Fruit fly (Drosophila melanogaster): ENCODE results near the gene Pa1.

Gene Pa1

DNA sequence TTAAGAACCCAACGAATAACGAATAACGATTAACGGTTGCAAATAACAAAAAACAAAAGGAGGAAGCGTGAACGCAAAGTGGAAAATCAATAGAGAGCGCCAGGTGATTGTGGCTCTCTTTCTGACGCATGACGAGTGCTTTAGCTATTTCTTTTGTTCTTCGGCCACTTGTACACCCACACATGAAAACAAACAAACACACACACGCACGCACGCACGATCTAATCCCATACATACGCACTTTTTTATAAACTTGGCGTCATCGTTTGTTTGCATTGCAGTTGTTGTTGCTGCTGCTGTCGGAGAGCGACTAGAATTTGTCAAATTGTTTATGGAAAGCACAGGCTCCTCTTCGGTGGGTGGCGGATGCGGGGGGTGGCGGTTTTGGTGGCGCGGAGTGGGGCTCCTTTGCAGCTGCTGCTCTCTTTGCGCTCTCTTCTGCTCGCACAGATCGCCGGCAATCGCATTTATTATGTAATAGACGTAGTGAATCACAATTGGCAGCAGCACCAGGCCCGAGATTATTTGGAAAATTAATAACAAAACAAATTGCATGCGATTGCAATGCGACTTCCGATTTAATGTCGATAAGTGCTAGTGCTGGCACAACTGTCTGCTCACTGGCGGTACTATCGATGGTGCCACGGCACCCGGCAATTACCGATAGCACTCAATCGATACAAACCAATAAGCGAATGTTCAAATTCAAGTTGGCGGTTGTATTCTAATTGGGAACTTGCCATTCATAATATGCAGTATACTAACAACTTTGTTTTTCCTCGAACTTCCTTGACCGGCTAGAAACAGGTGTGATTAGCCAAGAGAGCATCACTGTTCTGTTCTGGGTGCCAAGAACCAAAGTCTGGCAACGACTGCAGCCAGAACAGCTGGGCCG, 19.8 kb upstream of the Pa1 start (continued):
- TF ChIP-seq CG11294 (GFP tag; IDR thresholded peaks at IDR 0.05) (no peak), CG6792 (GFP tag; optimal IDR thresholded peaks at IDR 0.05) (peak; percentile 20), Eip93F (GFP tag; optimal IDR thresholded peaks at IDR 0.05) (no peak), Sox14 (GFP tag; optimal IDR thresholded peaks at IDR 0.05) (peak; percentile 55), dsx (GFP tag; optimal IDR thresholded peaks at IDR 0.05; ENCODE audit: poor library complexity, severe bottlenecking) (no peak), lz (GFP tag; optimal IDR thresholded peaks at IDR 0.05) (peak; percentile 46), Eip78C (GFP tag) (peak; percentile 53), ss (GFP tag; optimal IDR thresholded peaks at IDR 0.05) (no peak), CG3919 (GFP tag; optimal IDR thresholded peaks at IDR 0.05) (peak; percentile 14), salr (GFP tag; optimal IDR thresholded peaks at IDR 0.05) (no peak), esn (GFP tag; optimal IDR thresholded peaks at IDR 0.05) (peak; percentile 49), fkh (GFP tag; optimal IDR thresholded peaks at IDR 0.05) (peak; percentile 92), CG9139 (GFP tag; optimal IDR thresholded peaks at IDR 0.05) (no peak), CG8632 (GFP tag; optimal IDR thresholded peaks at IDR 0.05) (no peak), Smox (GFP tag; optimal IDR thresholded peaks at IDR 0.05) (peak; percentile 32), CG11902 (GFP tag; optimal IDR thresholded peaks at IDR 0.05) (no peak), OdsH (GFP tag; optimal IDR thresholded peaks at IDR 0.05) (peak; percentile 45), Eip75B (GFP tag; optimal IDR thresholded peaks at IDR 0.05) (peak; percentile 5), CG15336 (GFP tag; IDR thresholded peaks at IDR 0.05) (no peak), CG7368 (GFP tag; optimal IDR thresholded peaks at IDR 0.05) (no peak), eg (GFP tag; IDR thresholded peaks at IDR 0.05) (no peak), Lpt (GFP tag; optimal IDR thresholded peaks at IDR 0.05) (no peak), fd85E (GFP tag; optimal IDR thresholded peaks at IDR 0.05) (no peak), net (GFP tag; optimal IDR thresholded peaks at IDR 0.05) (no peak), svp (GFP tag) (peak; percentile 82)

DNA sequence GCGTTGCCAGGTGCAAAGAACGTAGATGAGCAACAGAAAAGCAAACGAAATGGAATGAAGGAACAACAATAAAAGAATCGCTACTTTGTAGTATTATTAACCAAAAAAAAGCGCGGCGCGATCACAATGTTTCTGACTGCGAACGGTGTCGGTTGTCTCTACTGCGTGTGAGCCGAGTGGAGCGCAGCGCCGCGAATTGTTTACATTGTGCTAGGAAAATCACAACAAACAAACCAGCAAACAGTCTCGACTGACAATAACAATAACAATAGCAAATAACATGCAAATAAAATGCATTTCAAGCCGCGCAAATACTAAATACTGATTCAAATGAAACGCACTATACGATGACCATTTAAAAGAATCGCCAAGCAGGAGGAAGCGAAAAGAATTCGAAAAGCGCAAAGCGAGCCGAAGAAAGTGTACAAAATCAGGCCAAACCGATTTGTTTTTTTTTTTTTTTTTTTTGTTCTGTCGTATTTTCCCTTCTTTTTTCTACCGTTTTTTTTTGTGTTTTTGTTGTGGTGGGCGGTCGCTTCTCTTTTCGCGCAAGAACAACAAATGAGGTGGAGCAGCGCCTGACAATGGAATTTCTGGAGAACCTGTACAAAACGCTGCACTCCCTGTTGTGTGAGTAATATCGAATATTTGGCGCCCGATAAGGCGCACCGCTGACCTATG, 19.0 kb upstream of the Pa1 start, which contains the start of the genes CG34348 and Kap3:
TSS of gene CG34348 (plus strand) at position 6 of the 681 bp plus-strand sequence.
TSS of gene Kap3 (minus strand) at position 217 of the 681 bp plus-strand sequence.
- no peak for TF ChIP-seq CG4318 (GFP tag; optimal IDR thresholded peaks at IDR 0.05)
- no peak for TF ChIP-seq spab (GFP tag; optimal IDR thresholded peaks at IDR 0.05)
- peak; percentile 67 for TF ChIP-seq CG6163 (GFP tag; IDR thresholded peaks at IDR 0.05)
- TF ChIP-seq fkh (GFP tag; optimal IDR thresholded peaks at IDR 0.05) = peak; percentile 3
- TF ChIP-seq CG11762 (GFP tag; optimal IDR thresholded peaks at IDR 0.05; ENCODE audit: insufficient read depth) = no peak
- no peak for TF ChIP-seq Lpt (GFP tag; optimal IDR thresholded peaks at IDR 0.05)
- peak; percentile 64; the same call in 2 of the 3 replicates for TF ChIP-seq eg (GFP tag; IDR thresholded peaks at IDR 0.05)
- TF ChIP-seq Hr4 (GFP tag; optimal IDR thresholded peaks at IDR 0.05) = peak; percentile 26
- no peak for TF ChIP-seq Sox15 (GFP tag; optimal IDR thresholded peaks at IDR 0.05)
- TF ChIP-seq Blimp-1 (GFP tag; optimal IDR thresholded peaks at IDR 0.05) = no peak
- TF ChIP-seq CG6276 (GFP tag; optimal IDR thresholded peaks at IDR 0.05) = peak; percentile 59
- no peak for TF ChIP-seq CG8319 (GFP tag; optimal IDR thresholded peaks at IDR 0.05)
- TF ChIP-seq Eip78C (GFP tag) = no peak
- TF ChIP-seq Eip75B (GFP tag; optimal IDR thresholded peaks at IDR 0.05) = no peak
- TF ChIP-seq dsx (GFP tag; optimal IDR thresholded peaks at IDR 0.05; ENCODE audit: poor library complexity, severe bottlenecking) = peak; percentile 92
- no peak for TF ChIP-seq CG8119 (GFP tag; IDR thresholded peaks at IDR 0.05)
- no peak for TF ChIP-seq CG7368 (GFP tag; optimal IDR thresholded peaks at IDR 0.05)
- TF ChIP-seq CG3919 (GFP tag; optimal IDR thresholded peaks at IDR 0.05) = no peak
- peak; percentile 31 for TF ChIP-seq CG9139 (GFP tag; optimal IDR thresholded peaks at IDR 0.05)
